Worm (Caenorhabditis elegans) whole organism, early embryonic: ENCODE results near the gene F13C5.1.

Experiments used
- B0310.2 ChIP-seq: sonication (generic microtip); optimal IDR thresholded peaks from 2 replicates; lab custom pipeline; 2016; ENCODE audit warnings: mild to moderate bottlenecking, missing genetic modification characterization, missing compliant biosample characterization
- F13C5.2 ChIP-seq: sonication (generic microtip); optimal IDR thresholded peaks from 2 replicates; lab custom pipeline; 2017; ENCODE audit warnings: mild to moderate bottlenecking, missing genetic modification characterization, inconsistent platforms, missing compliant biosample characterization
- aly-1 ChIP-seq: sonication (generic microtip); optimal IDR thresholded peaks from 2 replicates; lab custom pipeline; 2016; ENCODE audit warnings: missing genetic modification characterization, missing compliant biosample characterization
- ama-1 ChIP-seq: fragments of 150-350 bp; optimal IDR thresholded peaks from 2 replicates; lab custom pipeline; 2014
- ceh-13 ChIP-seq: fragments of 200-800 bp; sonication (Bioruptor generic); optimal IDR thresholded peaks from 2 replicates; lab custom pipeline; 2018; ENCODE audit warnings: mild to moderate bottlenecking, missing genetic modification characterization, missing compliant biosample characterization
- ceh-36 ChIP-seq: sonication (generic microtip); optimal IDR thresholded peaks from 2 replicates; lab custom pipeline; 2016; ENCODE audit warnings: missing genetic modification characterization, inconsistent platforms, missing compliant biosample characterization
- ets-7 ChIP-seq: sonication (generic microtip); optimal IDR thresholded peaks from 2 replicates; lab custom pipeline; 2016; ENCODE audit warnings: missing genotype, missing genetic modification characterization, missing compliant biosample characterization
- flt-1 ChIP-seq: fragments of 200-800 bp; sonication (Bioruptor generic); IDR thresholded peaks from 2 replicates; pipeline ENCODE4 v1.3.6; 2022; ENCODE audit warnings: missing genetic modification characterization, missing compliant biosample characterization
- hmg-4 ChIP-seq: fragments of 200-800 bp; sonication (Bioruptor generic); optimal IDR thresholded peaks from 2 replicates; lab custom pipeline; 2018; ENCODE audit warnings: mild to moderate bottlenecking, missing genetic modification characterization, missing compliant biosample characterization
- hnd-1 ChIP-seq: sonication (generic microtip); optimal IDR thresholded peaks from 2 replicates; lab custom pipeline; 2016; ENCODE audit warnings: missing genetic modification characterization, missing compliant biosample characterization
- pes-1 ChIP-seq: fragments of 200-800 bp; sonication (Bioruptor generic); IDR thresholded peaks from 2 replicates; pipeline ENCODE4 v1.3.6; 2022; ENCODE audit warnings: missing genetic modification reagents, missing genetic modification characterization, missing compliant biosample characterization
- scrt-1 ChIP-seq: fragments of 200-800 bp; sonication (Bioruptor generic); IDR thresholded peaks from 2 replicates; pipeline ENCODE4 v1.3.6; 2022; ENCODE audit warnings: missing genetic modification characterization, missing compliant biosample characterization
- sea-1 ChIP-seq: fragments of 200-800 bp; sonication (Bioruptor generic); conservative IDR thresholded peaks from 2 replicates; pipeline ENCODE4 v1.3.6; 2022; ENCODE audit warnings: missing genetic modification characterization, missing compliant biosample characterization
- tbx-11 ChIP-seq: fragments of 200-800 bp; sonication (Bioruptor generic); IDR thresholded peaks from 2 replicates; pipeline ENCODE4 v1.3.6; 2022; ENCODE audit warnings: missing genetic modification characterization, missing compliant biosample characterization
- tra-4 ChIP-seq: sonication (generic microtip); optimal IDR thresholded peaks from 2 replicates; lab custom pipeline; 2017; ENCODE audit warnings: missing genetic modification characterization, missing compliant biosample characterization

F13C5.1 gene

DNA sequence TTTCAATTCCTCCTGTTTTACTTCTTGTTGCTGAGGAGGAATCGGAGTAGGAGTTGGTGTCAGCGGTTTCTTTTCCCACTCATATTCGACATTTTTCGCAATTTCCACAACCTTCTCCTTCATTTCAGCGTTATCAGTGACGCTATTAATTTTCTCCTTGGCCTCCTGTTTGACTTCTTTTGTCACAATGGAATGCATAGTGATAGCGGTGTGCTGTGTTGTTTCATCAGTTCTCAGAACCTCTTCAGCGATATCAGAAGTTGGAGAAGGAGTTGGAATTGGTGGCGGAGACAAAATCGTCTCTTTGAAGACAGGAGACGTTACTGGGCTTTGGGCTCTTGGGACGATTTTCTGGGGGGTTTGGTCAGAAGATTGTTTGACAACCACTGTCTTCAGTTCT lies 44.5 kb downstream of the F13C5.1 start:
- TF ChIP-seq scrt-1 (no peak), pes-1 (GFP tag; lab: Robert Waterston, UW) (no peak), B0310.2 (no peak), ceh-36 (tag; lab: Kevin White, UChicago) (no peak), tra-4 (tag; lab: Kevin White, UChicago) (no peak)

DNA sequence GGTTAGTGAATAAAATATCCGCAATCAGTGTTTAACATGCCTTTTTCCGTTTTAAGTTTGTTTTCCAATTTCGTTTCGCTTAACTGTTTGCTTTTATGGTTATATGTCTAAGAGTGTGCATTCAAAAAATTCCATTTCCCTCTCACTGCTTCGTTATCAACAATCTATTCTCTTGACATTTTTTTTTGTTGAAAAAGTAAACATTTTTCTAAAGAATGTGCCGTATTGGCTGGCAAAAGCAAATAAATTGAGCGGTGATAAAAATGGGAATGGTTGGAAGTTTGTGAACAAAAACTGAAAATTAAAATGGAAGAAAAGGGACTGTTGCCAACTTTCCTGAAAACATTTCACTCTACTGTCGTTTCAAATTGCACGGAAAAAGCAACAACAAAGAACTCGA lies 49.7 kb downstream of the F13C5.1 start:
- TF ChIP-seq aly-1 (tag; lab: Kevin White, UChicago): no peak
- TF ChIP-seq ama-1 (lab: Kevin White, UChicago): no peak
- no peak for TF ChIP-seq hmg-4 (GFP tag; lab: Kevin White, UChicago)
- TF ChIP-seq tbx-11 (GFP tag; lab: Robert Waterston, UW): no peak
- TF ChIP-seq ceh-13 (GFP tag; lab: Kevin White, UChicago): no peak
- no peak for TF ChIP-seq ceh-36 (tag; lab: Kevin White, UChicago)
- no peak for TF ChIP-seq scrt-1
- TF ChIP-seq hnd-1 (tag; lab: Kevin White, UChicago): no peak
- TF ChIP-seq ets-7 (tag; lab: Kevin White, UChicago): no peak
- no peak for TF ChIP-seq B0310.2
- TF ChIP-seq F13C5.2 (tag; lab: Kevin White, UChicago): no peak
- TF ChIP-seq flt-1 (GFP tag; lab: Robert Waterston, UW): no peak
- no peak for TF ChIP-seq sea-1
- no peak for TF ChIP-seq pes-1 (GFP tag; lab: Robert Waterston, UW)
- no peak for TF ChIP-seq tra-4 (tag; lab: Kevin White, UChicago)
